Worm (Caenorhabditis elegans) whole organism, mixed stage, embryonic: ENCODE measurements around the gene C32D5.8.

Source experiments
- M03D4.4 ChIP-seq: sonication (generic microtip); optimal IDR thresholded peaks from 2 replicates; lab custom pipeline; 2017; ENCODE audit warnings: mild to moderate bottlenecking, missing genetic modification characterization, missing compliant biosample characterization
- bed-3 ChIP-seq: fragments of 200-800 bp; sonication (Bioruptor generic); optimal IDR thresholded peaks from 3 replicates; lab custom pipeline; 2018; ENCODE audit warnings: mild to moderate bottlenecking, missing genetic modification characterization, moderate library complexity, missing compliant biosample characterization
- blmp-1 ChIP-seq: fragments of 150-350 bp; optimal IDR thresholded peaks from 2 replicates; lab custom pipeline; 2014; ENCODE audit warnings: missing biosample characterization, missing genetic modification characterization
- ceh-39 ChIP-seq: fragments of 150-350 bp; optimal IDR thresholded peaks from 2 replicates; lab custom pipeline; 2014; ENCODE audit warnings: missing biosample characterization, missing genetic modification characterization
- ceh-43 ChIP-seq: fragments of 200-800 bp; sonication (Bioruptor generic); optimal IDR thresholded peaks from 2 replicates; lab custom pipeline; 2018; ENCODE audit warnings: mild to moderate bottlenecking, missing genetic modification characterization, moderate library complexity, missing compliant biosample characterization
- ceh-83 ChIP-seq: fragments of 200-800 bp; sonication (Bioruptor generic); optimal IDR thresholded peaks from 2 replicates; lab custom pipeline; 2018; ENCODE audit warnings: mild to moderate bottlenecking, missing genetic modification characterization, missing compliant biosample characterization
- ces-1 ChIP-seq: fragments of 150-350 bp; optimal IDR thresholded peaks from 2 replicates; lab custom pipeline; 2014; ENCODE audit warnings: missing biosample characterization, missing genetic modification reagents, missing genetic modification characterization
- cnd-1 ChIP-seq: fragments of 200-800 bp; sonication (Bioruptor generic); optimal IDR thresholded peaks from 2 replicates; lab custom pipeline; 2018; ENCODE audit warnings: mild to moderate bottlenecking, missing genetic modification characterization, missing compliant biosample characterization
- drap-1 ChIP-seq: fragments of 200-800 bp; sonication (Bioruptor generic); optimal IDR thresholded peaks from 3 replicates; lab custom pipeline; 2018; ENCODE audit warnings: mild to moderate bottlenecking, missing genetic modification characterization, missing compliant biosample characterization
- elt-1 ChIP-seq: sonication (generic microtip); optimal IDR thresholded peaks from 2 replicates; lab custom pipeline; 2017; ENCODE audit warnings: missing genetic modification characterization, mild to moderate bottlenecking, missing compliant biosample characterization, antibody characterized with exemption, moderate library complexity, borderline replicate concordance; ENCODE audit not compliant: insufficient read depth
- elt-3 ChIP-seq: fragments of 150-350 bp; optimal IDR thresholded peaks from 2 replicates; lab custom pipeline; 2014; ENCODE audit warnings: missing biosample characterization, missing genetic modification characterization
- flh-1 ChIP-seq: fragments of 200-800 bp; sonication (Bioruptor generic); optimal IDR thresholded peaks from 2 replicates; lab custom pipeline; 2018; ENCODE audit warnings: mild to moderate bottlenecking, missing genetic modification characterization, moderate library complexity, missing compliant biosample characterization
- ham-2 ChIP-seq: fragments of 200-800 bp; sonication (Bioruptor generic); optimal IDR thresholded peaks from 2 replicates; lab custom pipeline; 2018; ENCODE audit warnings: mild to moderate bottlenecking, missing genetic modification characterization, missing compliant biosample characterization
- hlh-1 ChIP-seq: fragments of 150-350 bp; optimal IDR thresholded peaks from 2 replicates; lab custom pipeline; 2014; ENCODE audit warnings: missing biosample characterization, missing genetic modification reagents, missing genetic modification characterization
- lin-13 ChIP-seq: fragments of 150-350 bp; optimal IDR thresholded peaks from 2 replicates; lab custom pipeline; 2014; ENCODE audit warnings: missing biosample characterization, missing genetic modification characterization
- lin-32 ChIP-seq: fragments of 200-800 bp; sonication (Bioruptor generic); optimal IDR thresholded peaks from 2 replicates; lab custom pipeline; 2018; ENCODE audit warnings: mild to moderate bottlenecking, missing genetic modification characterization, missing compliant biosample characterization
- lsy-2 ChIP-seq: fragments of 150-350 bp; optimal IDR thresholded peaks from 2 replicates; lab custom pipeline; 2014; ENCODE audit warnings: missing biosample characterization, missing genetic modification characterization
- mab-5 ChIP-seq: fragments of 150-350 bp; optimal IDR thresholded peaks from 2 replicates; lab custom pipeline; 2014; ENCODE audit warnings: missing biosample characterization, missing genetic modification characterization
- mep-1 ChIP-seq: fragments of 150-350 bp; optimal IDR thresholded peaks from 2 replicates; lab custom pipeline; 2017; ENCODE audit warnings: missing biosample characterization, missing genetic modification reagents, missing genetic modification characterization, inconsistent platforms
- mls-2 ChIP-seq: sonication (generic microtip); optimal IDR thresholded peaks from 2 replicates; lab custom pipeline; 2016; ENCODE audit warnings: mild to moderate bottlenecking, missing genetic modification characterization, moderate library complexity, missing compliant biosample characterization
- nhr-12 ChIP-seq: fragments of 150-350 bp; optimal IDR thresholded peaks from 2 replicates; lab custom pipeline; 2014; ENCODE audit warnings: missing biosample characterization, missing genetic modification characterization
- nhr-2 ChIP-seq: fragments of 150-350 bp; optimal IDR thresholded peaks from 2 replicates; lab custom pipeline; 2014; ENCODE audit warnings: missing biosample characterization, missing genetic modification characterization
- nhr-237 ChIP-seq: fragments of 150-350 bp; optimal IDR thresholded peaks from 2 replicates; lab custom pipeline; 2014; ENCODE audit warnings: missing biosample characterization, missing genetic modification characterization
- nhr-28 ChIP-seq: fragments of 150-350 bp; optimal IDR thresholded peaks from 2 replicates; lab custom pipeline; 2014; ENCODE audit warnings: missing biosample characterization, missing genetic modification characterization
- nhr-76 ChIP-seq: sonication (generic microtip); optimal IDR thresholded peaks from 2 replicates; lab custom pipeline; 2017; ENCODE audit warnings: missing biosample characterization, missing genetic modification characterization
- pha-4 ChIP-seq: fragments of 150-350 bp; optimal IDR thresholded peaks from 2 replicates; lab custom pipeline; 2018; ENCODE audit warnings: missing biosample characterization, missing genetic modification reagents, missing genetic modification characterization
- sem-2 ChIP-seq: fragments of 200-800 bp; sonication (Bioruptor generic); optimal IDR thresholded peaks from 2 replicates; lab custom pipeline; 2018; ENCODE audit warnings: mild to moderate bottlenecking, missing genetic modification characterization, missing compliant biosample characterization
- snpc-4 ChIP-seq: fragments of 150-350 bp; optimal IDR thresholded peaks from 2 replicates; lab custom pipeline; 2014; ENCODE audit warnings: missing biosample characterization, missing genetic modification characterization
- sptf-1 ChIP-seq: sonication (generic microtip); optimal IDR thresholded peaks from 2 replicates; lab custom pipeline; 2017; ENCODE audit warnings: mild to moderate bottlenecking, missing genetic modification characterization, moderate library complexity, missing compliant biosample characterization
- tbx-8 ChIP-seq: fragments of 200-800 bp; sonication (Bioruptor generic); optimal IDR thresholded peaks from 2 replicates; lab custom pipeline; 2018; ENCODE audit warnings: mild to moderate bottlenecking, missing genetic modification characterization, moderate library complexity, missing compliant biosample characterization
- unc-120 ChIP-seq: sonication (generic microtip); optimal IDR thresholded peaks from 2 replicates; lab custom pipeline; 2017; ENCODE audit warnings: missing genetic modification characterization, missing compliant biosample characterization; ENCODE audit not compliant: poor library complexity, severe bottlenecking
- unc-39 ChIP-seq: fragments of 150-350 bp; optimal IDR thresholded peaks from 2 replicates; lab custom pipeline; 2014; ENCODE audit warnings: missing biosample characterization, missing genetic modification characterization
- unc-62 ChIP-seq: fragments of 150-350 bp; optimal IDR thresholded peaks from 2 replicates; lab custom pipeline; 2014; ENCODE audit warnings: missing biosample characterization, missing genetic modification reagents, missing genetic modification characterization
- zip-8 ChIP-seq: fragments of 150-350 bp; optimal IDR thresholded peaks from 2 replicates; lab custom pipeline; 2014; ENCODE audit warnings: missing biosample characterization, missing genetic modification characterization
- ztf-11 ChIP-seq: fragments of 150-350 bp; optimal IDR thresholded peaks from 2 replicates; lab custom pipeline; 2014; ENCODE audit warnings: missing biosample characterization, missing genetic modification characterization

The C32D5.8 gene

ce11 chrII:6358232-6358631 is 12.5 kb upstream of the C32D5.8 start:
- TF ChIP-seq hlh-1 (tag; lab: Kevin White, UChicago) = no peak
- TF ChIP-seq, all 35 proteins: peak for 0

- TF ChIP-seq tbx-8 (GFP tag; lab: Kevin White, UChicago) = no peak
- TF ChIP-seq pha-4 (tag; lab: Kevin White, UChicago) = no peak
- no peak for TF ChIP-seq M03D4.4 (tag; lab: Kevin White, UChicago)
- peak; percentile 20 for TF ChIP-seq ces-1 (GFP tag; lab: Kevin White, UChicago)
- no peak for TF ChIP-seq nhr-2 (tag; lab: Kevin White, UChicago)
- TF ChIP-seq ceh-43 (GFP tag; lab: Kevin White, UChicago) = no peak
- no peak for TF ChIP-seq mls-2 (tag; lab: Kevin White, UChicago)
- no peak for TF ChIP-seq nhr-12
- no peak for TF ChIP-seq nhr-28
- TF ChIP-seq ham-2 (GFP tag; lab: Kevin White, UChicago) = no peak
- no peak for TF ChIP-seq bed-3 (GFP tag; lab: Kevin White, UChicago)
- no peak for TF ChIP-seq ztf-11
- no peak for TF ChIP-seq snpc-4 (tag; lab: Kevin White, UChicago)
- TF ChIP-seq unc-62 = no peak
- TF ChIP-seq cnd-1 (tag; lab: Kevin White, UChicago) = no peak
- TF ChIP-seq ceh-39 (tag; lab: Kevin White, UChicago) = no peak
- TF ChIP-seq mep-1 (tag; lab: Kevin White, UChicago) = peak; percentile 53
- TF ChIP-seq lsy-2 (tag; lab: Kevin White, UChicago) = peak; percentile 38
- peak; percentile 52 for TF ChIP-seq lin-13 (tag; lab: Kevin White, UChicago)
- TF ChIP-seq nhr-237 (tag; lab: Kevin White, UChicago) = no peak
- peak; percentile 37 for TF ChIP-seq hlh-1 (tag; lab: Kevin White, UChicago)
- no peak for TF ChIP-seq elt-3 (tag; lab: Kevin White, UChicago)
- TF ChIP-seq mab-5 (tag; lab: Kevin White, UChicago) = no peak
- no peak for TF ChIP-seq lin-32 (GFP tag; lab: Kevin White, UChicago)
- TF ChIP-seq flh-1 (GFP tag; lab: Kevin White, UChicago) = no peak
- peak; percentile 16 for TF ChIP-seq unc-120 (tag; lab: Kevin White, UChicago)
- TF ChIP-seq sem-2 (GFP tag; lab: Kevin White, UChicago) = no peak
- TF ChIP-seq nhr-76 (tag; lab: Kevin White, UChicago) = no peak
- TF ChIP-seq sptf-1 (tag; lab: Kevin White, UChicago) = peak; percentile 55
- TF ChIP-seq blmp-1 (tag; lab: Kevin White, UChicago) = no peak
- TF ChIP-seq ceh-83 (GFP tag; lab: Kevin White, UChicago) = no peak
- no peak for TF ChIP-seq unc-39 (tag; lab: Kevin White, UChicago)
- no peak for TF ChIP-seq drap-1 (GFP tag; lab: Kevin White, UChicago)
- TF ChIP-seq elt-1 (tag; lab: Kevin White, UChicago) = no peak
- no peak for TF ChIP-seq zip-8 (tag; lab: Kevin White, UChicago)
- TF ChIP-seq, all 35 proteins: peak for 7
These were observed 9.9 kb upstream of the C32D5.8 start, which contains the start of gene C32D5.11 for ce11 chrII:6355396-6356346. C32D5.11 (minus strand) TSS chrII:6355446.

- no peak for TF ChIP-seq bed-3 (GFP tag; lab: Kevin White, UChicago)
- no peak for TF ChIP-seq lsy-2 (tag; lab: Kevin White, UChicago)
- no peak for TF ChIP-seq elt-3 (tag; lab: Kevin White, UChicago)
- no peak for TF ChIP-seq snpc-4 (tag; lab: Kevin White, UChicago)
- no peak for TF ChIP-seq zip-8 (tag; lab: Kevin White, UChicago)
- no peak for TF ChIP-seq hlh-1 (tag; lab: Kevin White, UChicago)
- no peak for TF ChIP-seq nhr-2 (tag; lab: Kevin White, UChicago)
- TF ChIP-seq mls-2 (tag; lab: Kevin White, UChicago) = no peak
These were observed 6.1 kb upstream of the C32D5.8 start, which contains the start of gene C32D5.10 for ce11 chrII:6351887-6352286. C32D5.10 (minus strand) TSS chrII:6351987.
